Worm (Caenorhabditis elegans) whole organism, L4 larva: ENCODE data around the gene Y49E10.16.

Experiments
- F49E8.2 ChIP-seq: sonication (generic microtip); optimal IDR thresholded peaks from 2 replicates; lab custom pipeline; 2016; ENCODE audit warnings: missing compliant biosample characterization, mild to moderate bottlenecking, missing genetic modification characterization, borderline replicate concordance
- daf-12 ChIP-seq: fragments of 150-350 bp; optimal IDR thresholded peaks from 2 replicates; lab custom pipeline; 2014; ENCODE audit warnings: missing biosample characterization, missing genetic modification reagents, missing genetic modification characterization
- egl-43 ChIP-seq: fragments of 200-800 bp; sonication (Bioruptor generic); IDR thresholded peaks from 2 replicates; pipeline ENCODE4 v1.3.6; 2022; ENCODE audit warnings: missing genetic modification reagents, missing genetic modification characterization, missing compliant biosample characterization
- lsy-2 ChIP-seq, 2 experiments: fragments of 150-350 bp in 1 of 2; sonication (generic microtip) in 1 of 2; optimal IDR thresholded peaks; 2 replicates each; lab custom pipeline; 2014 to 2017; ENCODE audit warnings: missing biosample characterization in 2 of 2, missing genetic modification characterization in 2 of 2
- nhr-237 ChIP-seq: sonication (generic microtip); optimal IDR thresholded peaks from 2 replicates; lab custom pipeline; 2017; ENCODE audit warnings: missing biosample characterization, missing genetic modification characterization
- nhr-28 ChIP-seq: fragments of 150-350 bp; optimal IDR thresholded peaks from 2 replicates; lab custom pipeline; 2014; ENCODE audit warnings: missing biosample characterization, missing genetic modification characterization
- nhr-77 ChIP-seq: fragments of 150-350 bp; optimal IDR thresholded peaks from 2 replicates; lab custom pipeline; 2014; ENCODE audit warnings: missing biosample characterization, missing genetic modification characterization
- unc-39 ChIP-seq: sonication (generic microtip); optimal IDR thresholded peaks from 2 replicates; lab custom pipeline; 2017; ENCODE audit warnings: missing biosample characterization, missing genetic modification characterization
- zip-11 ChIP-seq: fragments of 200-800 bp; sonication (Bioruptor generic); IDR thresholded peaks from 2 replicates; pipeline ENCODE4 v1.3.6; 2022; ENCODE audit warnings: missing genetic modification characterization, missing compliant biosample characterization

ce11 chrIII:12470589-12470988 is 40.3 kb downstream of the Y49E10.16 start:
- no peak for TF ChIP-seq nhr-237
- TF ChIP-seq zip-11, result no peak
- TF ChIP-seq unc-39 (tag; lab: Kevin White, UChicago), result no peak
- no peak for TF ChIP-seq nhr-77 (tag; lab: Kevin White, UChicago)
- TF ChIP-seq F49E8.2 (tag; lab: Kevin White, UChicago), result no peak
- TF ChIP-seq lsy-2 (tag; optimal IDR thresholded peaks at IDR 0.05; lab: Kevin White, UChicago), result no peak
- no peak for TF ChIP-seq daf-12 (tag; lab: Kevin White, UChicago)
- no peak; the same call in 1 of the 2 replicates for TF ChIP-seq egl-43
- TF ChIP-seq nhr-28, result no peak
